Worm (Caenorhabditis elegans) whole organism, L3 larva: ENCODE data around the gene unc-16.

Experiments
- aly-2 ChIP-seq: fragments of 150-350 bp; optimal IDR thresholded peaks from 2 replicates; lab custom pipeline; 2014; ENCODE audit warnings: missing biosample characterization, missing genetic modification characterization
- egl-5 ChIP-seq: fragments of 150-350 bp; optimal IDR thresholded peaks from 2 replicates; lab custom pipeline; 2017; ENCODE audit warnings: missing biosample characterization, missing genetic modification reagents, missing genetic modification characterization, inconsistent platforms
- elt-3 ChIP-seq, 3 experiments: fragments of 150-350 bp in 1 of 3; sonication (generic microtip) in 2 of 3; optimal IDR thresholded peaks; 2 replicates in 2 of 3; 4 replicates in 1 of 3; lab custom pipeline; 2014 to 2017; ENCODE audit warnings: missing biosample characterization in 3 of 3, missing genetic modification characterization in 3 of 3
- fkh-10 ChIP-seq: sonication (generic microtip); optimal IDR thresholded peaks from 2 replicates; lab custom pipeline; 2017; ENCODE audit warnings: missing biosample characterization, missing genetic modification reagents, missing genetic modification characterization
- nhr-67 ChIP-seq: fragments of 150-350 bp; optimal IDR thresholded peaks from 2 replicates; lab custom pipeline; 2014; ENCODE audit warnings: missing biosample characterization, missing genetic modification characterization
- nhr-76 ChIP-seq: fragments of 150-350 bp; sonication (generic microtip); optimal IDR thresholded peaks from 5 replicates; lab custom pipeline; 2014; ENCODE audit warnings: missing biosample characterization, missing genetic modification characterization
- pha-4 ChIP-seq: fragments of 150-350 bp; optimal IDR thresholded peaks from 2 replicates; lab custom pipeline; 2014; ENCODE audit warnings: missing biosample characterization, missing genetic modification reagents, missing genetic modification characterization
- pqm-1 ChIP-seq: fragments of 150-350 bp; optimal IDR thresholded peaks from 2 replicates; lab custom pipeline; 2017; ENCODE audit warnings: missing biosample characterization, missing genetic modification characterization, inconsistent platforms
- snpc-4 ChIP-seq: fragments of 150-350 bp; optimal IDR thresholded peaks from 2 replicates; lab custom pipeline; 2014; ENCODE audit warnings: missing biosample characterization, missing genetic modification characterization
- unc-62 ChIP-seq: fragments of 150-350 bp; sonication (generic microtip); optimal IDR thresholded peaks from 4 replicates; lab custom pipeline; 2014; ENCODE audit warnings: missing biosample characterization, missing genetic modification reagents, missing genetic modification characterization
- ztf-11 ChIP-seq: fragments of 150-350 bp; optimal IDR thresholded peaks from 2 replicates; lab custom pipeline; 2014; ENCODE audit warnings: missing biosample characterization, missing genetic modification characterization

DNA sequence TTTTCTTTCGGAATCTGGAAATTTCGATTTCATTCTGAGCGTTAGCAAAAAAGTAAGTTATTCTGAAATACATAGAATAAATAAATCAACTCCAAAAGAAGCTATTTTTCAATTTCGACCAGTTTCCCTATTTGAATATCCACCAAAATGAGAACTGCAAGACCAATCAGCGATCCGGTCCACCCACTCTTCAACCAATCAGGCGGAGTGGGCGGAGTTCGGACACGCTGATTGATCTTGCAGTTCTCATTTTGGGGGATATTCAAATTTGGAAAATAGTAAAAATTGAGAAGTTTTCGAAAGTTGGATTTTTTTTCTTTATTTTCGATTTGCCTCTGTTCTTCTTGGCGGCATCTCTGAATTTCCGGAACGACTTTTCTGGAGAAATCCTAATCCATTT lies 24.8 kb downstream of the unc-16 start:
- TF ChIP-seq nhr-67 (tag; lab: Kevin White, UChicago) (no peak), nhr-76 (no peak), fkh-10 (GFP tag; lab: Kevin White, UChicago) (no peak), aly-2 (tag; lab: Kevin White, UChicago) (no peak), ztf-11 (no peak), snpc-4 (tag; lab: Kevin White, UChicago) (no peak), elt-3 (tag; optimal IDR thresholded peaks at IDR 0.05; lab: Kevin White, UChicago) (no peak), pqm-1 (tag; lab: Kevin White, UChicago) (no peak), pha-4 (tag; lab: Kevin White, UChicago) (no peak), unc-62 (GFP tag; lab: Kevin White, UChicago) (no peak), egl-5 (no peak)
